Fruit fly (Drosophila melanogaster): ENCODE data around the gene ppk8.

DNA sequence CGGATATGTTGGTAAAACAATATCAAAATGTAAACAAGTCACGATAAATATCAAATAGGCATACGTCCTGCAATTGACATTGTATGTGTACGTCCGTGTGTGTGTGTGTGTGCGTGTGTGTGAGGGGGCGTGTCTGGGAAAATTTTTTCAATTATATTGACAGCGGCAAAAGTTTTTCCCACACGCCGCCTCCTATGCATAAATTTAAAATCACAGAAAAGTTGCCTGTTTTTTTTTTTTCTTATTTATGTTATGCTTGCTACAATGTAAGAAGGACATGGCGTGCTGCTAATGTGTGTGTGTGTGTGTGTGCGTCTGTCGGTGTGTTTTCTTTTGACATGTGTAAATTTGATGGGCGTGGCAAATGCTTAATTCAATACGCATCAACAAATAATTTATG lies 28.7 kb downstream of the ppk8 start:
- TF ChIP-seq CG8478 (optimal IDR thresholded peaks at IDR 0.05) (no peak), CTCF (optimal IDR thresholded peaks at IDR 0.05) (no peak)

Data from S2 (cell line).